Worm (Caenorhabditis elegans) whole organism, midembryonic: Measurements from ENCODE around the gene Y69A2AR.16.

Experiments
- T22C8.4 ChIP-seq: fragments of 200-800 bp; sonication (Bioruptor generic); IDR thresholded peaks from 2 replicates; pipeline ENCODE4 v1.3.6; 2022; ENCODE audit warnings: missing genetic modification characterization, missing compliant biosample characterization
- cog-1 ChIP-seq: sonication (generic microtip); optimal IDR thresholded peaks from 2 replicates; lab custom pipeline; 2016; ENCODE audit warnings: missing genetic modification characterization, missing compliant biosample characterization
- ref-1 ChIP-seq: fragments of 200-800 bp; sonication (Bioruptor generic); conservative IDR thresholded peaks from 2 replicates; pipeline ENCODE4 v1.3.6; 2022; ENCODE audit warnings: missing genetic modification reagents, missing genetic modification characterization, missing compliant biosample characterization

DNA sequence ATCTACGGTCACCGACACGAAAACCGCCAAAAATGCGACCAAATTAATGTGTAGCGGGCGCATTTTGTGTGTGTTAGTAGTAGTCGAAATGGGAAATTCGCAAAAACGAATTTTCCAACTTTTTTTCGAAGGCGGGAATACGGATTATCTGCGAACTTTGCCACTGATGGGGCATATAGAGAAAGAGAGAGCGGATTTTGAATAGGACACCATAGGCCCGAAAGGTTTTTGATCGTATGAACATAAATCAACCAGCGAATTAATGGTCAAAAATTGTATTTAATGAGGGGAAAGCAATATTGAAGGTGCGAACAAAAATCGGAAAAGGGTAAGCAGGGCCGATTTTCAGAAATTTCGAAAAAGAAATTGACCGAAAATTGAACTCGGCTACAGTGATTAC is 10.2 kb downstream of the Y69A2AR.16 start, which contains the start of gene Y69A2AR.22:
- TF ChIP-seq cog-1 (tag; lab: Kevin White, UChicago) (no peak), ref-1 (no peak), T22C8.4 (no peak)
